Fruit fly (Drosophila melanogaster): ENCODE measurements around the gene CG43739.

Gene CG43739

dm6 chr2L:20944886-20945558, 26.3 kb upstream of the CG43739 start (continued):
- no peak for TF ChIP-seq mld (GFP tag; IDR thresholded peaks at IDR 0.05; ENCODE audit: partially characterized antibody)
- peak; percentile 58 for TF ChIP-seq CG7839 (tag; optimal IDR thresholded peaks at IDR 0.05)
- TF ChIP-seq lab (GFP tag; optimal IDR thresholded peaks at IDR 0.05): peak; percentile 62
- no peak for TF ChIP-seq CG11398 (GFP tag; optimal IDR thresholded peaks at IDR 0.05)
- TF ChIP-seq Kr (GFP tag; optimal IDR thresholded peaks at IDR 0.05): no peak
- no peak for TF ChIP-seq knrl (GFP tag; IDR thresholded peaks at IDR 0.05; ENCODE audit: partially characterized antibody)
- no peak for TF ChIP-seq schlank (tag; optimal IDR thresholded peaks at IDR 0.05)
- TF ChIP-seq tna (GFP tag; IDR thresholded peaks at IDR 0.05; ENCODE audit: partially characterized antibody): no peak
- TF ChIP-seq CG13296 (GFP tag; optimal IDR thresholded peaks at IDR 0.05): no peak
- no peak for TF ChIP-seq tll (GFP tag; optimal IDR thresholded peaks at IDR 0.05)
- peak; percentile 44 for TF ChIP-seq Hsf (GFP tag; optimal IDR thresholded peaks at IDR 0.05)
- TF ChIP-seq wek (GFP tag; optimal IDR thresholded peaks at IDR 0.05): peak; percentile 24
- no peak for TF ChIP-seq Poxn (GFP tag; IDR thresholded peaks at IDR 0.05)
- no peak for TF ChIP-seq yki (optimal IDR thresholded peaks at IDR 0.05)
- peak; percentile 24 for TF ChIP-seq CG10209 (GFP tag; optimal IDR thresholded peaks at IDR 0.05)
- peak; percentile 77 for TF ChIP-seq ATbp (GFP tag; optimal IDR thresholded peaks at IDR 0.05)
- TF ChIP-seq CG12155 (GFP tag; optimal IDR thresholded peaks at IDR 0.05): no peak
- no peak for TF ChIP-seq maf-S (GFP tag; optimal IDR thresholded peaks at IDR 0.05)
- TF ChIP-seq tap (tag; optimal IDR thresholded peaks at IDR 0.05): peak; percentile 32
- TF ChIP-seq Hmx (GFP tag; optimal IDR thresholded peaks at IDR 0.05): no peak
- TF ChIP-seq CG8924 (tag; optimal IDR thresholded peaks at IDR 0.05): peak; percentile 55
- TF ChIP-seq CG18476 (GFP tag; optimal IDR thresholded peaks at IDR 0.05): peak; percentile 25
- peak; percentile 30 for TF ChIP-seq bab2 (GFP tag; optimal IDR thresholded peaks at IDR 0.05)
- peak; percentile 6 for TF ChIP-seq Myb (GFP tag; optimal IDR thresholded peaks at IDR 0.05)
- TF ChIP-seq MBD-R2 (GFP tag; IDR thresholded peaks at IDR 0.05): no peak
- no peak for TF ChIP-seq CG11560 (tag; IDR thresholded peaks at IDR 0.05)
- peak; percentile 32 for TF ChIP-seq ind (GFP tag; optimal IDR thresholded peaks at IDR 0.05)
- TF ChIP-seq CG12769 (tag; optimal IDR thresholded peaks at IDR 0.05): peak; percentile 56
- no peak for TF ChIP-seq CG15073 (GFP tag; optimal IDR thresholded peaks at IDR 0.05)
- no peak for TF ChIP-seq CG11696 (GFP tag; IDR thresholded peaks at IDR 0.05)
- TF ChIP-seq CG10431 (GFP tag; optimal IDR thresholded peaks at IDR 0.05): no peak
- no peak for TF ChIP-seq vnd (GFP tag; IDR thresholded peaks at IDR 0.05; ENCODE audit: partially characterized antibody)
- peak; percentile 52 for TF ChIP-seq CG12391 (tag; optimal IDR thresholded peaks at IDR 0.05)
- no peak for TF ChIP-seq CG32772 (GFP tag; IDR thresholded peaks at IDR 0.05)
- no peak for TF ChIP-seq CG2889 (GFP tag; IDR thresholded peaks at IDR 0.05)
- TF ChIP-seq Lhr (GFP tag; optimal IDR thresholded peaks at IDR 0.05): no peak
- peak; percentile 24 for TF ChIP-seq CG1233 (GFP tag; optimal IDR thresholded peaks at IDR 0.05)
- no peak for TF ChIP-seq pfk (GFP tag; optimal IDR thresholded peaks at IDR 0.05)
- no peak for TF ChIP-seq Oaz (GFP tag; IDR thresholded peaks at IDR 0.05)
- no peak for TF ChIP-seq mirr (GFP tag; optimal IDR thresholded peaks at IDR 0.05)
- no peak for TF ChIP-seq lov (optimal IDR thresholded peaks at IDR 0.05)
- no peak for TF ChIP-seq lov (GFP tag; IDR thresholded peaks at IDR 0.05)
- TF ChIP-seq D19B (GFP tag; optimal IDR thresholded peaks at IDR 0.05): no peak
- TF ChIP-seq phol (tag; optimal IDR thresholded peaks at IDR 0.05): peak; percentile 68
- TF ChIP-seq CG16815 (GFP tag; optimal IDR thresholded peaks at IDR 0.05): no peak
- no peak for TF ChIP-seq Deaf1 (tag; optimal IDR thresholded peaks at IDR 0.05)
- TF ChIP-seq CTCF (GFP tag; optimal IDR thresholded peaks at IDR 0.05): no peak
- no peak for TF ChIP-seq en (GFP tag; optimal IDR thresholded peaks at IDR 0.05)
- no peak for TF ChIP-seq CrebB (tag; optimal IDR thresholded peaks at IDR 0.05)
- peak; percentile 47 for TF ChIP-seq CG8089 (GFP tag; optimal IDR thresholded peaks at IDR 0.05)
- peak; percentile 14 for TF ChIP-seq Ets97D (GFP tag; optimal IDR thresholded peaks at IDR 0.05)
